Worm (Caenorhabditis elegans) whole organism, L2 larva: Measurements from ENCODE around the gene C28D4.10.
A peak's percentile ranks its signal among the peaks of the same experiment; 100 is the strongest.

Source experiments
- C34F6.9 ChIP-seq: fragments of 150-350 bp; optimal IDR thresholded peaks from 2 replicates; lab custom pipeline; 2014; ENCODE audit warnings: missing biosample characterization, missing genetic modification characterization
- R02D3.7 ChIP-seq: fragments of 150-350 bp; optimal IDR thresholded peaks from 2 replicates; lab custom pipeline; 2014; ENCODE audit warnings: missing biosample characterization, missing genetic modification characterization
- alr-1 ChIP-seq: fragments of 150-350 bp; optimal IDR thresholded peaks from 2 replicates; lab custom pipeline; 2014; ENCODE audit warnings: missing biosample characterization, missing genetic modification characterization
- ama-1 ChIP-seq: fragments of 150-350 bp; optimal IDR thresholded peaks from 2 replicates; lab custom pipeline; 2018; ENCODE audit warnings: inconsistent platforms
- blmp-1 ChIP-seq: sonication (generic microtip); optimal IDR thresholded peaks from 2 replicates; lab custom pipeline; 2017; ENCODE audit warnings: missing genetic modification characterization, mild to moderate bottlenecking, missing compliant biosample characterization, antibody characterized with exemption, moderate library complexity; ENCODE audit not compliant: insufficient read depth
- ceh-82 ChIP-seq: fragments of 150-350 bp; optimal IDR thresholded peaks from 2 replicates; lab custom pipeline; 2014; ENCODE audit warnings: missing biosample characterization, missing genetic modification characterization
- crh-2 ChIP-seq: sonication (generic microtip); optimal IDR thresholded peaks from 2 replicates; lab custom pipeline; 2017; ENCODE audit warnings: missing biosample characterization, missing genetic modification characterization
- dmd-4 ChIP-seq: sonication (generic microtip); optimal IDR thresholded peaks from 2 replicates; lab custom pipeline; 2017; ENCODE audit warnings: missing biosample characterization, missing genetic modification characterization
- egl-27 ChIP-seq: sonication (generic microtip); optimal IDR thresholded peaks from 3 replicates; lab custom pipeline; 2017; ENCODE audit warnings: missing biosample characterization, missing genetic modification reagents, missing genetic modification characterization
- elt-3 ChIP-seq: sonication (generic microtip); optimal IDR thresholded peaks from 2 replicates; lab custom pipeline; 2017; ENCODE audit warnings: missing biosample characterization, missing genetic modification characterization
- fos-1 ChIP-seq: fragments of 150-350 bp; optimal IDR thresholded peaks from 2 replicates; lab custom pipeline; 2014; ENCODE audit warnings: missing biosample characterization, missing genetic modification characterization
- gmeb-1 ChIP-seq: fragments of 150-350 bp; optimal IDR thresholded peaks from 2 replicates; lab custom pipeline; 2014; ENCODE audit warnings: missing biosample characterization, missing genetic modification characterization
- lin-13 ChIP-seq: fragments of 150-350 bp; optimal IDR thresholded peaks from 2 replicates; lab custom pipeline; 2014; ENCODE audit warnings: missing biosample characterization, missing genetic modification reagents, missing genetic modification characterization
- lin-39 ChIP-seq: fragments of 150-350 bp; optimal IDR thresholded peaks from 2 replicates; lab custom pipeline; 2014; ENCODE audit warnings: missing biosample characterization, missing genetic modification reagents, missing genetic modification characterization
- lsy-2 ChIP-seq, 2 experiments: fragments of 150-350 bp in 1 of 2; sonication (generic microtip) in 1 of 2; optimal IDR thresholded peaks; 2 replicates each; lab custom pipeline; 2014 to 2017; ENCODE audit warnings: missing biosample characterization in 2 of 2, missing genetic modification characterization in 2 of 2
- mab-5 ChIP-seq: fragments of 150-350 bp; optimal IDR thresholded peaks from 2 replicates; lab custom pipeline; 2014; ENCODE audit warnings: missing biosample characterization, missing genetic modification characterization
- mdl-1 ChIP-seq, 2 experiments: fragments of 150-350 bp in 1 of 2; sonication (generic microtip) in 1 of 2; optimal IDR thresholded peaks; 2 replicates each; lab custom pipeline; 2017; ENCODE audit warnings: missing biosample characterization in 2 of 2, missing genetic modification characterization in 2 of 2
- nhr-10 ChIP-seq: sonication (generic microtip); optimal IDR thresholded peaks from 2 replicates; lab custom pipeline; 2017; ENCODE audit warnings: missing biosample characterization, missing genetic modification characterization
- nhr-11 ChIP-seq: fragments of 150-350 bp; optimal IDR thresholded peaks from 2 replicates; lab custom pipeline; 2014; ENCODE audit warnings: missing biosample characterization, missing genetic modification characterization
- nhr-129 ChIP-seq: fragments of 150-350 bp; optimal IDR thresholded peaks from 2 replicates; lab custom pipeline; 2014; ENCODE audit warnings: missing biosample characterization, missing genetic modification characterization
- nhr-21 ChIP-seq: fragments of 150-350 bp; optimal IDR thresholded peaks from 2 replicates; lab custom pipeline; 2014; ENCODE audit warnings: missing biosample characterization, missing genetic modification characterization
- nhr-23 ChIP-seq: fragments of 150-350 bp; optimal IDR thresholded peaks from 2 replicates; lab custom pipeline; 2014; ENCODE audit warnings: missing biosample characterization, missing genetic modification reagents, missing genetic modification characterization
- nhr-237 ChIP-seq: fragments of 150-350 bp; optimal IDR thresholded peaks from 2 replicates; lab custom pipeline; 2014; ENCODE audit warnings: missing biosample characterization, missing genetic modification characterization
- nhr-25 ChIP-seq: fragments of 150-350 bp; sonication (generic microtip); optimal IDR thresholded peaks from 3 replicates; lab custom pipeline; 2014; ENCODE audit warnings: missing biosample characterization, missing genetic modification characterization
- nhr-6 ChIP-seq: fragments of 150-350 bp; optimal IDR thresholded peaks from 2 replicates; lab custom pipeline; 2014; ENCODE audit warnings: missing biosample characterization, missing genetic modification characterization
- nhr-77 ChIP-seq: fragments of 150-350 bp; optimal IDR thresholded peaks from 2 replicates; lab custom pipeline; 2014; ENCODE audit warnings: missing biosample characterization, missing genetic modification characterization
- skn-1 ChIP-seq: sonication (generic microtip); optimal IDR thresholded peaks from 2 replicates; lab custom pipeline; 2017; ENCODE audit warnings: missing biosample characterization, missing genetic modification characterization
- sma-3 ChIP-seq: sonication (generic microtip); optimal IDR thresholded peaks from 2 replicates; lab custom pipeline; 2016; ENCODE audit warnings: missing genetic modification reagents, missing genetic modification characterization, missing compliant biosample characterization
- sma-9 ChIP-seq, 2 experiments: fragments of 150-350 bp in 1 of 2; sonication (generic microtip) in 1 of 2; optimal IDR thresholded peaks; 2 replicates each; lab custom pipeline; 2014 to 2016; ENCODE audit warnings: missing genetic modification characterization in 2 of 2, mild to moderate bottlenecking in 1 of 2, missing biosample characterization in 1 of 2, missing compliant biosample characterization in 1 of 2, missing genetic modification reagents in 1 of 2, moderate library complexity in 1 of 2
- unc-39 ChIP-seq: fragments of 150-350 bp; optimal IDR thresholded peaks from 2 replicates; lab custom pipeline; 2014; ENCODE audit warnings: missing biosample characterization, missing genetic modification characterization
- unc-55 ChIP-seq: fragments of 150-350 bp; sonication (generic microtip); optimal IDR thresholded peaks from 3 replicates; lab custom pipeline; 2014; ENCODE audit warnings: missing biosample characterization, missing genetic modification reagents, missing genetic modification characterization
- unc-62 ChIP-seq: fragments of 150-350 bp; optimal IDR thresholded peaks from 2 replicates; lab custom pipeline; 2014; ENCODE audit warnings: missing biosample characterization, missing genetic modification reagents, missing genetic modification characterization
- zag-1 ChIP-seq: fragments of 150-350 bp; optimal IDR thresholded peaks from 2 replicates; lab custom pipeline; 2014; ENCODE audit warnings: missing biosample characterization, missing genetic modification characterization
- ztf-1 ChIP-seq: fragments of 200-800 bp; sonication (Bioruptor generic); conservative IDR thresholded peaks from 2 replicates; pipeline ENCODE4 v1.3.6; 2022; ENCODE audit warnings: missing genetic modification characterization, missing compliant biosample characterization
- ztf-11 ChIP-seq: sonication (generic microtip); optimal IDR thresholded peaks from 2 replicates; lab custom pipeline; 2017; ENCODE audit warnings: missing biosample characterization, missing genetic modification characterization
- ztf-4 ChIP-seq: fragments of 150-350 bp; optimal IDR thresholded peaks from 2 replicates; lab custom pipeline; 2014; ENCODE audit warnings: missing biosample characterization, missing genetic modification characterization

The C28D4.10 gene

ce11 chrIV:9697869-9698268 is 40.4 kb upstream of the C28D4.10 start:
- no peak for TF ChIP-seq skn-1 (tag; lab: Kevin White, UChicago)
- no peak for TF ChIP-seq nhr-11
- TF ChIP-seq ama-1 (lab: Kevin White, UChicago), result no peak
- no peak for TF ChIP-seq alr-1 (tag; lab: Kevin White, UChicago)
- no peak for TF ChIP-seq nhr-25
- TF ChIP-seq lin-13 (GFP tag; lab: Kevin White, UChicago), result no peak
- TF ChIP-seq elt-3 (tag; lab: Kevin White, UChicago), result no peak
- TF ChIP-seq nhr-10 (tag; lab: Kevin White, UChicago), result no peak
- no peak for TF ChIP-seq sma-3 (GFP tag; lab: Kevin White, UChicago)

DNA sequence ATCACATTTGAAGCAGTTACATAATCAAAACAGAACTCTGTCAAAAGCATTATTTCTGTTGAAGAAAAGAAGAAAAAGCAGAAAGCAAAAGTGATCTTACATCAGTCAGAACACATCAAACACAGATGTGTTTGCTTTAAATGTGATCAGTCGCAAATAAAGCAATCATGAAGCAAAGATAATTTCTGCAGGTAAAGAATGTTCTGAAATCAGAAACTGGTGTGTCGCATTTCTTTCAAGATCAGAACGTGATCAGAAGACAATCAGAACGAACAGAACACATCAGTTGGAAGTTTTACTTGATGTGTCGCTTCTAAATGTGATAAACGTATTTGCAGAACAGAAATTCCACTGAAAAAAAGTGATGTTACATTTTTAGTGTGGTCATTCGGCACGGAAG is 39.2 kb upstream of the C28D4.10 start:
- no peak for TF ChIP-seq gmeb-1 (tag; lab: Kevin White, UChicago)
- no peak for TF ChIP-seq mdl-1 (tag; optimal IDR thresholded peaks at IDR 0.05; lab: Kevin White, UChicago)
- no peak for TF ChIP-seq nhr-6 (tag; lab: Kevin White, UChicago)
- TF ChIP-seq ceh-82 (tag; lab: Kevin White, UChicago), result no peak
- no peak for TF ChIP-seq ama-1 (lab: Kevin White, UChicago)
- TF ChIP-seq unc-55, result no peak
- no peak for TF ChIP-seq sma-9 (GFP tag; optimal IDR thresholded peaks at IDR 0.05; lab: Kevin White, UChicago)
- TF ChIP-seq sma-9 (tag; optimal IDR thresholded peaks at IDR 0.05; lab: Kevin White, UChicago), result no peak

ce11 chrIV:9706704-9707197 is 31.5 kb upstream of the C28D4.10 start, which contains the start of the genes dcaf-1 and dph-3:
Gene dcaf-1 (minus strand): TSS chrIV:9706723.
Gene dph-3 (plus strand): TSS chrIV:9707147.
- TF ChIP-seq zag-1 (tag; lab: Kevin White, UChicago) (no peak), mdl-1 (tag; optimal IDR thresholded peaks at IDR 0.05; lab: Kevin White, UChicago) (no peak), lin-13 (GFP tag; lab: Kevin White, UChicago) (peak; percentile 62), egl-27 (no peak), mab-5 (tag; lab: Kevin White, UChicago) (peak; percentile 20), sma-9 (GFP tag; optimal IDR thresholded peaks at IDR 0.05; lab: Kevin White, UChicago) (peak; percentile 11), sma-9 (tag; optimal IDR thresholded peaks at IDR 0.05; lab: Kevin White, UChicago) (no peak), gmeb-1 (tag; lab: Kevin White, UChicago) (peak; percentile 21), lsy-2 (tag; optimal IDR thresholded peaks at IDR 0.05; lab: Kevin White, UChicago) (peak; percentile 90 to 98), nhr-77 (tag; lab: Kevin White, UChicago) (no peak), nhr-10 (tag; lab: Kevin White, UChicago) (no peak), ztf-4 (tag; lab: Kevin White, UChicago) (no peak), nhr-129 (tag; lab: Kevin White, UChicago) (peak; percentile 40), C34F6.9 (tag; lab: Kevin White, UChicago) (peak; percentile 73)

- no peak for TF ChIP-seq elt-3 (tag; lab: Kevin White, UChicago)
- no peak for TF ChIP-seq ztf-11 (tag; lab: Kevin White, UChicago)
- TF ChIP-seq nhr-23 (tag; lab: Kevin White, UChicago), result no peak
- TF ChIP-seq ceh-82 (tag; lab: Kevin White, UChicago), result no peak
- no peak for TF ChIP-seq ztf-4 (tag; lab: Kevin White, UChicago)
- TF ChIP-seq nhr-25, result no peak
- no peak for TF ChIP-seq fos-1 (tag; lab: Kevin White, UChicago)
- no peak for TF ChIP-seq mdl-1 (tag; optimal IDR thresholded peaks at IDR 0.05; lab: Kevin White, UChicago)
- no peak for TF ChIP-seq nhr-237 (tag; lab: Kevin White, UChicago)
- no peak for TF ChIP-seq ama-1 (lab: Kevin White, UChicago)
- TF ChIP-seq unc-62 (GFP tag; lab: Kevin White, UChicago), result no peak
- no peak for TF ChIP-seq dmd-4 (tag; lab: Kevin White, UChicago)
- TF ChIP-seq lin-39 (tag; lab: Kevin White, UChicago), result no peak
- TF ChIP-seq ztf-1 (GFP tag; lab: Robert Waterston, UW), result no peak
- TF ChIP-seq nhr-10 (tag; lab: Kevin White, UChicago), result no peak
- no peak for TF ChIP-seq sma-3 (GFP tag; lab: Kevin White, UChicago)
- TF ChIP-seq unc-39 (tag; lab: Kevin White, UChicago), result no peak
- no peak for TF ChIP-seq nhr-11
- no peak for TF ChIP-seq lin-13 (GFP tag; lab: Kevin White, UChicago)
- TF ChIP-seq C34F6.9 (tag; lab: Kevin White, UChicago), result no peak
- TF ChIP-seq, all 48 proteins: peak for 0
These were observed 29.1 kb upstream of the C28D4.10 start, which contains the start of gene ant-1.3 for ce11 chrIV:9709205-9709604. Gene ant-1.3 (minus strand): TSS chrIV:9709305.

- no peak for TF ChIP-seq skn-1 (tag; lab: Kevin White, UChicago)
- no peak for TF ChIP-seq dmd-4 (tag; lab: Kevin White, UChicago)
- no peak for TF ChIP-seq ztf-11 (tag; lab: Kevin White, UChicago)
- TF ChIP-seq blmp-1, result no peak
- no peak for TF ChIP-seq unc-55
- no peak for TF ChIP-seq crh-2 (tag; lab: Kevin White, UChicago)
- TF ChIP-seq R02D3.7 (tag; lab: Kevin White, UChicago), result no peak
- no peak for TF ChIP-seq nhr-10 (tag; lab: Kevin White, UChicago)
- no peak for TF ChIP-seq nhr-21 (tag; lab: Kevin White, UChicago)
- TF ChIP-seq, all 48 proteins: peak for 0
These were observed 28.4 kb upstream of the C28D4.10 start, which contains the start of gene nhr-38 for ce11 chrIV:9709887-9710286. Gene nhr-38 (plus strand): TSS chrIV:9710187.
